Worm (Caenorhabditis elegans) whole organism, young adult: ENCODE results near the gene R02F2.7.

Source experiments
- B0019.2 ChIP-seq: fragments of 200-800 bp; sonication (Bioruptor generic); conservative IDR thresholded peaks from 2 replicates; pipeline ENCODE4 v1.3.6; 2022; ENCODE audit warnings: missing genetic modification reagents, missing genetic modification characterization, missing compliant biosample characterization
- B0035.1 ChIP-seq: sonication (generic microtip); optimal IDR thresholded peaks from 2 replicates; lab custom pipeline; 2016; ENCODE audit warnings: missing genetic modification characterization, mild to moderate bottlenecking, missing compliant biosample characterization, missing genotype, missing genetic modification reagents
- B0261.1 ChIP-seq: sonication (generic microtip); optimal IDR thresholded peaks from 2 replicates; lab custom pipeline; 2016; ENCODE audit warnings: mild to moderate bottlenecking, missing genetic modification characterization, moderate library complexity, missing compliant biosample characterization
- B0336.3 ChIP-seq: fragments of 200-800 bp; sonication (Bioruptor generic); IDR thresholded peaks from 2 replicates; pipeline ENCODE4 v1.3.6; 2022; ENCODE audit warnings: missing genetic modification characterization, missing compliant biosample characterization
- C17E4.6 ChIP-seq: fragments of 200-800 bp; sonication (Bioruptor generic); IDR thresholded peaks from 2 replicates; pipeline ENCODE4 v1.3.6; 2022; ENCODE audit warnings: missing genetic modification reagents, missing genetic modification characterization, missing compliant biosample characterization
- D2030.7 ChIP-seq: fragments of 200-800 bp; sonication (Bioruptor generic); IDR thresholded peaks from 2 replicates; pipeline ENCODE4 v1.3.6; 2022; ENCODE audit warnings: missing genetic modification reagents, missing genetic modification characterization, missing compliant biosample characterization
- F39B2.1 ChIP-seq: fragments of 200-800 bp; sonication (Bioruptor generic); IDR thresholded peaks from 2 replicates; pipeline ENCODE4 v1.3.6; 2022; ENCODE audit warnings: missing genetic modification reagents, missing genetic modification characterization, missing compliant biosample characterization
- F55B11.4 ChIP-seq: sonication (generic microtip); optimal IDR thresholded peaks from 2 replicates; lab custom pipeline; 2016; ENCODE audit warnings: missing compliant biosample characterization, missing genetic modification characterization, borderline replicate concordance; ENCODE audit not compliant: insufficient read depth
- Y79H2A.3 ChIP-seq: fragments of 200-800 bp; sonication (Bioruptor generic); conservative IDR thresholded peaks from 2 replicates; pipeline ENCODE4 v1.3.6; 2022; ENCODE audit warnings: missing genetic modification reagents, missing genetic modification characterization, missing compliant biosample characterization
- ZK185.1 ChIP-seq: sonication (generic microtip); optimal IDR thresholded peaks from 2 replicates; lab custom pipeline; 2016; ENCODE audit warnings: mild to moderate bottlenecking, missing genetic modification characterization, missing compliant biosample characterization; ENCODE audit not compliant: poor library complexity, severe bottlenecking
- akir-1 ChIP-seq: fragments of 200-800 bp; sonication (Bioruptor generic); optimal IDR thresholded peaks from 2 replicates; lab custom pipeline; 2018; ENCODE audit warnings: mild to moderate bottlenecking, missing genetic modification characterization, moderate library complexity, missing compliant biosample characterization
- aptf-2 ChIP-seq: fragments of 200-800 bp; sonication (Bioruptor generic); conservative IDR thresholded peaks from 2 replicates; pipeline ENCODE4 v1.3.6; 2022; ENCODE audit warnings: missing genetic modification reagents, missing genetic modification characterization, missing compliant biosample characterization
- aptf-3 ChIP-seq: fragments of 200-800 bp; sonication (Bioruptor generic); IDR thresholded peaks from 2 replicates; pipeline ENCODE4 v1.3.6; 2022; ENCODE audit warnings: missing genetic modification characterization, missing compliant biosample characterization
- attf-6 ChIP-seq: fragments of 200-800 bp; sonication (Bioruptor generic); IDR thresholded peaks from 2 replicates; pipeline ENCODE4 v1.3.6; 2022; ENCODE audit warnings: missing genetic modification reagents, missing genetic modification characterization, missing compliant biosample characterization
- cebp-1 ChIP-seq, 2 experiments: fragments of 200-800 bp in 1 of 2; sonication (Bioruptor generic) in 1 of 2; sonication (generic microtip) in 1 of 2; IDR thresholded peaks in 1 of 2; optimal IDR thresholded peaks in 1 of 2; 2 replicates each; pipeline versions ENCODE4 v1.3.6 to Lab custom; 2017 to 2022; ENCODE audit warnings: missing compliant biosample characterization in 2 of 2, missing genetic modification characterization in 2 of 2, mild to moderate bottlenecking in 1 of 2, missing genetic modification reagents in 1 of 2, moderate library complexity in 1 of 2
- cebp-2 ChIP-seq: fragments of 200-800 bp; sonication (Bioruptor generic); IDR thresholded peaks from 2 replicates; pipeline ENCODE4 v1.3.6; 2022; ENCODE audit warnings: missing genetic modification characterization, missing compliant biosample characterization
- ceh-40 ChIP-seq: fragments of 200-800 bp; sonication (Bioruptor generic); IDR thresholded peaks from 2 replicates; pipeline ENCODE4 v1.3.6; 2022; ENCODE audit warnings: missing genetic modification characterization, missing compliant biosample characterization
- ceh-58 ChIP-seq: fragments of 200-800 bp; sonication (Bioruptor generic); IDR thresholded peaks from 2 replicates; pipeline ENCODE4 v1.3.6; 2022; ENCODE audit warnings: missing genetic modification characterization, missing compliant biosample characterization
- chd-7 ChIP-seq: sonication (generic microtip); optimal IDR thresholded peaks from 2 replicates; lab custom pipeline; 2016; ENCODE audit warnings: mild to moderate bottlenecking, missing genetic modification characterization, moderate library complexity, missing compliant biosample characterization
- die-1 ChIP-seq: sonication (generic microtip); optimal IDR thresholded peaks from 2 replicates; lab custom pipeline; 2016; ENCODE audit warnings: missing genotype, mild to moderate bottlenecking, missing genetic modification characterization, missing compliant biosample characterization
- dox-1 ChIP-seq: fragments of 200-800 bp; sonication (Bioruptor generic); IDR thresholded peaks from 2 replicates; pipeline ENCODE4 v1.3.6; 2022; ENCODE audit warnings: missing genetic modification reagents, missing genetic modification characterization, missing compliant biosample characterization
- dpff-1 ChIP-seq: sonication (generic microtip); optimal IDR thresholded peaks from 2 replicates; lab custom pipeline; 2017; ENCODE audit warnings: mild to moderate bottlenecking, missing genetic modification characterization, missing compliant biosample characterization
- ekl-4 ChIP-seq: fragments of 200-800 bp; sonication (Bioruptor generic); IDR thresholded peaks from 2 replicates; pipeline ENCODE4 v1.3.6; 2022; ENCODE audit warnings: missing genetic modification reagents, missing genetic modification characterization, missing compliant biosample characterization
- fkh-3 ChIP-seq: sonication (generic microtip); optimal IDR thresholded peaks from 2 replicates; lab custom pipeline; 2016; ENCODE audit warnings: mild to moderate bottlenecking, missing genetic modification characterization, missing compliant biosample characterization
- gei-17 ChIP-seq: fragments of 200-800 bp; sonication (Bioruptor generic); optimal IDR thresholded peaks from 2 replicates; lab custom pipeline; 2018; ENCODE audit warnings: mild to moderate bottlenecking, missing genetic modification characterization, missing compliant biosample characterization
- hlh-12 ChIP-seq: sonication (generic microtip); optimal IDR thresholded peaks from 2 replicates; lab custom pipeline; 2016; ENCODE audit warnings: missing genetic modification characterization, missing compliant biosample characterization
- let-607 ChIP-seq, 2 experiments: fragments of 200-800 bp in 1 of 2; sonication (Bioruptor generic) in 1 of 2; sonication (generic microtip) in 1 of 2; optimal IDR thresholded peaks; 2 replicates each; lab custom pipeline; 2016 to 2018; ENCODE audit warnings: mild to moderate bottlenecking in 2 of 2, missing compliant biosample characterization in 2 of 2, missing genetic modification characterization in 2 of 2, moderate library complexity in 2 of 2, missing genotype in 1 of 2
- lin-35 ChIP-seq, 3 experiments: fragments of 150-350 bp in 2 of 3; sonication (generic microtip) in 1 of 3; optimal IDR thresholded peaks; 2 replicates each; lab custom pipeline; 2014 to 2018; ENCODE audit warnings: missing biosample characterization in 3 of 3, missing genetic modification characterization in 3 of 3, missing genetic modification reagents in 3 of 3
- lsl-1 ChIP-seq: fragments of 200-800 bp; sonication (Bioruptor generic); optimal IDR thresholded peaks from 2 replicates; lab custom pipeline; 2018; ENCODE audit warnings: mild to moderate bottlenecking, missing genetic modification characterization, moderate library complexity, missing compliant biosample characterization
- lsy-27 ChIP-seq: sonication (generic microtip); optimal IDR thresholded peaks from 2 replicates; lab custom pipeline; 2017; ENCODE audit warnings: missing genetic modification characterization, mild to moderate bottlenecking, missing compliant biosample characterization, antibody characterized with exemption, missing genotype, borderline replicate concordance; ENCODE audit not compliant: insufficient read depth
- madf-10 ChIP-seq: sonication (generic microtip); optimal IDR thresholded peaks from 2 replicates; lab custom pipeline; 2016; ENCODE audit warnings: mild to moderate bottlenecking, missing genetic modification characterization, missing compliant biosample characterization
- madf-6 ChIP-seq: fragments of 200-800 bp; sonication (Bioruptor generic); IDR thresholded peaks from 2 replicates; pipeline ENCODE4 v1.3.6; 2022; ENCODE audit warnings: missing genetic modification reagents, missing genetic modification characterization, missing compliant biosample characterization
- mcd-1 ChIP-seq: fragments of 200-800 bp; sonication (Bioruptor generic); IDR thresholded peaks from 2 replicates; pipeline ENCODE4 v1.3.6; 2022; ENCODE audit warnings: missing genetic modification reagents, missing genetic modification characterization, missing compliant biosample characterization
- nfya-1 ChIP-seq: sonication (generic microtip); optimal IDR thresholded peaks from 2 replicates; lab custom pipeline; 2017; ENCODE audit warnings: antibody characterized with exemption, missing compliant biosample characterization, missing genetic modification characterization, borderline replicate concordance; ENCODE audit not compliant: insufficient read depth
- nfyb-1 ChIP-seq: fragments of 200-800 bp; sonication (Bioruptor generic); IDR thresholded peaks from 2 replicates; pipeline ENCODE4 v1.3.6; 2022; ENCODE audit warnings: missing genetic modification reagents, missing genetic modification characterization, missing compliant biosample characterization
- nhr-120 ChIP-seq: fragments of 200-800 bp; sonication (Bioruptor generic); IDR thresholded peaks from 2 replicates; pipeline ENCODE4 v1.3.6; 2022; ENCODE audit warnings: missing genetic modification characterization, missing compliant biosample characterization
- pbrm-1 ChIP-seq: fragments of 200-800 bp; sonication (Bioruptor generic); IDR thresholded peaks from 2 replicates; pipeline ENCODE4 v1.3.6; 2022; ENCODE audit warnings: missing genetic modification reagents, missing genetic modification characterization, missing compliant biosample characterization
- rcor-1 ChIP-seq: fragments of 200-800 bp; sonication (Bioruptor generic); IDR thresholded peaks from 2 replicates; pipeline ENCODE4 v1.3.6; 2022; ENCODE audit warnings: missing genetic modification reagents, missing genetic modification characterization, missing compliant biosample characterization
- rec-8 ChIP-seq, 2 experiments: sonication (generic microtip); optimal IDR thresholded peaks; 2 replicates each; lab custom pipeline; 2016; ENCODE audit warnings: mild to moderate bottlenecking in 2 of 2, missing genetic modification characterization in 2 of 2, missing genetic modification reagents in 2 of 2, missing genotype in 2 of 2, missing biosample characterization in 1 of 2, missing compliant biosample characterization in 1 of 2, moderate library complexity in 1 of 2
- repo-1 ChIP-seq: sonication (generic microtip); optimal IDR thresholded peaks from 2 replicates; lab custom pipeline; 2017; ENCODE audit warnings: mild to moderate bottlenecking, missing genetic modification characterization, missing compliant biosample characterization
- tbp1 ChIP-seq: fragments of 200-800 bp; sonication (Bioruptor generic); optimal IDR thresholded peaks from 2 replicates; lab custom pipeline; 2018; ENCODE audit warnings: mild to moderate bottlenecking, missing genetic modification characterization, missing compliant biosample characterization
- tlf-1 ChIP-seq: fragments of 200-800 bp; sonication (Bioruptor generic); optimal IDR thresholded peaks from 2 replicates; lab custom pipeline; 2018; ENCODE audit warnings: mild to moderate bottlenecking, missing genetic modification characterization, missing compliant biosample characterization
- unc-130 ChIP-seq: sonication (generic microtip); optimal IDR thresholded peaks from 2 replicates; lab custom pipeline; 2016; ENCODE audit warnings: missing genetic modification reagents, missing genetic modification characterization, missing compliant biosample characterization
- unc-62 ChIP-seq: fragments of 150-350 bp; optimal IDR thresholded peaks from 2 replicates; lab custom pipeline; 2014; ENCODE audit warnings: missing biosample characterization, missing genetic modification reagents, missing genetic modification characterization
- xnd-1 ChIP-seq: sonication (generic microtip); optimal IDR thresholded peaks from 2 replicates; lab custom pipeline; 2016; ENCODE audit warnings: missing genotype, missing genetic modification reagents, missing genetic modification characterization, missing compliant biosample characterization
- ztf-22 ChIP-seq: fragments of 200-800 bp; sonication (Bioruptor generic); optimal IDR thresholded peaks from 2 replicates; lab custom pipeline; 2018; ENCODE audit warnings: mild to moderate bottlenecking, missing genetic modification characterization, moderate library complexity, missing compliant biosample characterization
- ztf-28 ChIP-seq: fragments of 200-800 bp; sonication (Bioruptor generic); IDR thresholded peaks from 2 replicates; pipeline ENCODE4 v1.3.6; 2022; ENCODE audit warnings: missing genetic modification reagents, missing genetic modification characterization, missing compliant biosample characterization

The R02F2.7 gene

ce11 chrIII:5502915-5503575 lies 19.5 kb upstream of the R02F2.7 start:
- TF ChIP-seq D2030.7 (GFP tag; lab: Robert Waterston, UW) (no peak), F39B2.1 (GFP tag; lab: Robert Waterston, UW) (no peak), F55B11.4 (tag; lab: Kevin White, UChicago) (no peak), repo-1 (tag; lab: Kevin White, UChicago) (no peak), madf-10 (tag; lab: Kevin White, UChicago) (no peak), dox-1 (no peak), nhr-120 (GFP tag; lab: Robert Waterston, UW) (no peak), dpff-1 (tag; lab: Kevin White, UChicago) (no peak), B0035.1 (tag; lab: Kevin White, UChicago) (no peak), fkh-3 (tag; lab: Kevin White, UChicago) (no peak), rcor-1 (GFP tag; lab: Robert Waterston, UW) (no peak), nfya-1 (tag; lab: Kevin White, UChicago) (no peak), lsy-27 (tag; lab: Kevin White, UChicago) (no peak), ekl-4 (GFP tag; lab: Robert Waterston, UW) (no peak; the same call in 1 of the 2 replicates), tlf-1 (GFP tag; lab: Kevin White, UChicago) (no peak), aptf-3 (GFP tag; lab: Robert Waterston, UW) (no peak), unc-130 (no peak), pbrm-1 (GFP tag; lab: Robert Waterston, UW) (no peak; the same call in 1 of the 2 replicates), xnd-1 (no peak), gei-17 (GFP tag; lab: Kevin White, UChicago) (no peak), chd-7 (tag; lab: Kevin White, UChicago) (peak; percentile 30), tbp1 (GFP tag; lab: Kevin White, UChicago) (peak; percentile 31), C17E4.6 (GFP tag; lab: Robert Waterston, UW) (no peak), aptf-2 (GFP tag; lab: Robert Waterston, UW) (no peak), ceh-58 (GFP tag; lab: Robert Waterston, UW) (no peak), attf-6 (GFP tag; lab: Robert Waterston, UW) (no peak), rec-8 (tag; optimal IDR thresholded peaks at IDR 0.05; lab: Kevin White, UChicago) (no peak), ztf-28 (GFP tag; lab: Robert Waterston, UW) (no peak), cebp-1 (GFP tag; IDR thresholded peaks at IDR 0.05; lab: Robert Waterston, UW) (peak; percentile 46), cebp-1 (tag; optimal IDR thresholded peaks at IDR 0.05; lab: Kevin White, UChicago) (peak; percentile 70), ZK185.1 (tag; lab: Kevin White, UChicago) (peak; percentile 14), cebp-2 (GFP tag; lab: Robert Waterston, UW) (no peak), B0019.2 (GFP tag; lab: Robert Waterston, UW) (no peak), die-1 (tag; lab: Kevin White, UChicago) (no peak), B0261.1 (no peak), B0336.3 (GFP tag; lab: Robert Waterston, UW) (peak; percentile 67), hlh-12 (tag; lab: Kevin White, UChicago) (no peak), nfyb-1 (GFP tag; lab: Robert Waterston, UW) (peak; percentile 10; the same call in 1 of the 2 replicates), mcd-1 (GFP tag; lab: Robert Waterston, UW) (no peak), lin-35 (GFP tag; optimal IDR thresholded peaks at IDR 0.05; lab: Kevin White, UChicago) (peak in 1 of 3 experiments; percentile 16), madf-6 (GFP tag; lab: Robert Waterston, UW) (no peak), ztf-22 (peak; percentile 31), unc-62 (GFP tag; lab: Kevin White, UChicago) (peak; percentile 68), lsl-1 (GFP tag; lab: Kevin White, UChicago) (no peak), ceh-40 (GFP tag; lab: Robert Waterston, UW) (no peak), akir-1 (GFP tag; lab: Kevin White, UChicago) (no peak), Y79H2A.3 (GFP tag; lab: Robert Waterston, UW) (no peak), let-607 (tag; optimal IDR thresholded peaks at IDR 0.05; lab: Kevin White, UChicago) (peak in 1 of 2 experiments; percentile 29)
